Fruit fly (Drosophila melanogaster) whole organism, prepupa: ENCODE results near the gene PLCXD.
A peak's percentile ranks its signal among the peaks of the same experiment; 100 is the strongest.

ENCODE experiments used
- Blimp-1 ChIP-seq: fragments of 200-800 bp; sonication (Bioruptor generic); optimal IDR thresholded peaks from 3 replicates; lab custom pipeline; 2017; ENCODE audit warnings: missing biosample characterization, missing genetic modification characterization, mild to moderate bottlenecking, moderate library complexity, missing genetic modification reagents
- CG10631 ChIP-seq: fragments of 200-800 bp; sonication (Bioruptor generic); optimal IDR thresholded peaks from 2 replicates; lab custom pipeline; 2016; ENCODE audit warnings: missing biosample characterization, missing genetic modification characterization
- CG10669 ChIP-seq: fragments of 200-800 bp; sonication (Bioruptor generic); optimal IDR thresholded peaks from 3 replicates; lab custom pipeline; 2018; ENCODE audit warnings: missing biosample characterization, mild to moderate bottlenecking, missing genetic modification characterization, moderate library complexity
- CG11762 ChIP-seq: fragments of 200-800 bp; sonication (Bioruptor generic); optimal IDR thresholded peaks from 3 replicates; lab custom pipeline; 2016; ENCODE audit warnings: missing biosample characterization, missing genetic modification characterization; ENCODE audit not compliant: insufficient read depth
- CG11902 ChIP-seq: fragments of 200-800 bp; sonication (Bioruptor generic); optimal IDR thresholded peaks from 3 replicates; lab custom pipeline; 2016; ENCODE audit warnings: missing biosample characterization, missing genetic modification characterization
- CG15336 ChIP-seq: fragments of 200-800 bp; sonication (Bioruptor generic); IDR thresholded peaks from 2 replicates; pipeline ENCODE4 v1.3.6; 2022; ENCODE audit warnings: missing biosample characterization, missing genetic modification characterization
- CG16779 ChIP-seq: fragments of 200-800 bp; sonication (Bioruptor generic); optimal IDR thresholded peaks from 3 replicates; lab custom pipeline; 2017; ENCODE audit warnings: missing biosample characterization, mild to moderate bottlenecking, missing genetic modification characterization
- CG31627 ChIP-seq: fragments of 200-800 bp; sonication (Bioruptor generic); optimal IDR thresholded peaks from 3 replicates; lab custom pipeline; 2016; ENCODE audit warnings: missing biosample characterization, missing genetic modification characterization
- CG34406 ChIP-seq: fragments of 200-800 bp; sonication (Bioruptor generic); optimal IDR thresholded peaks from 3 replicates; lab custom pipeline; 2016; ENCODE audit warnings: missing biosample characterization, missing genetic modification characterization
- CG3919 ChIP-seq: fragments of 200-800 bp; sonication (Bioruptor generic); optimal IDR thresholded peaks from 3 replicates; lab custom pipeline; 2016; ENCODE audit warnings: missing biosample characterization, missing genetic modification characterization
- CG6276 ChIP-seq: fragments of 200-800 bp; sonication (Bioruptor generic); optimal IDR thresholded peaks from 2 replicates; lab custom pipeline; 2017; ENCODE audit warnings: missing biosample characterization, mild to moderate bottlenecking, missing genetic modification characterization
- CG6792 ChIP-seq: fragments of 200-800 bp; sonication (Bioruptor generic); optimal IDR thresholded peaks from 3 replicates; lab custom pipeline; 2016; ENCODE audit warnings: missing biosample characterization, missing genetic modification characterization
- CG6808 ChIP-seq: fragments of 200-800 bp; sonication (Bioruptor generic); optimal IDR thresholded peaks from 3 replicates; lab custom pipeline; 2017; ENCODE audit warnings: missing biosample characterization, missing genetic modification characterization, mild to moderate bottlenecking, moderate library complexity, missing genetic modification reagents
- CG6854 ChIP-seq: fragments of 200-800 bp; sonication (Bioruptor generic); optimal IDR thresholded peaks from 2 replicates; lab custom pipeline; 2017; ENCODE audit warnings: missing biosample characterization, mild to moderate bottlenecking, missing genetic modification characterization
- CG8119 ChIP-seq: fragments of 200-800 bp; sonication (Bioruptor generic); IDR thresholded peaks from 3 replicates; pipeline ENCODE4 v1.3.6; 2022; ENCODE audit warnings: missing biosample characterization, missing genetic modification characterization
- CG8319 ChIP-seq: fragments of 200-800 bp; sonication (Bioruptor generic); optimal IDR thresholded peaks from 3 replicates; lab custom pipeline; 2016; ENCODE audit warnings: missing biosample characterization, missing genetic modification characterization
- CG8632 ChIP-seq: fragments of 200-800 bp; sonication (Bioruptor generic); optimal IDR thresholded peaks from 3 replicates; lab custom pipeline; 2016; ENCODE audit warnings: missing biosample characterization, missing genetic modification characterization
- CG9139 ChIP-seq: fragments of 200-800 bp; sonication (Bioruptor generic); optimal IDR thresholded peaks from 3 replicates; lab custom pipeline; 2017; ENCODE audit warnings: missing biosample characterization, mild to moderate bottlenecking, missing genetic modification characterization
- Gug ChIP-seq: fragments of 200-800 bp; sonication (Bioruptor generic); IDR thresholded peaks from 2 replicates; pipeline ENCODE4 v1.3.6; 2022; ENCODE audit warnings: missing biosample characterization, missing genetic modification characterization
- Met ChIP-seq: fragments of 200-800 bp; sonication (Bioruptor generic); optimal IDR thresholded peaks from 3 replicates; lab custom pipeline; 2016; ENCODE audit warnings: missing biosample characterization, missing genetic modification characterization
- Sox15 ChIP-seq: fragments of 200-800 bp; sonication (Bioruptor generic); optimal IDR thresholded peaks from 3 replicates; lab custom pipeline; 2016; ENCODE audit warnings: missing biosample characterization, missing genetic modification characterization
- achi ChIP-seq: fragments of 200-800 bp; sonication (Bioruptor generic); optimal IDR thresholded peaks from 3 replicates; lab custom pipeline; 2016; ENCODE audit warnings: missing biosample characterization, missing genetic modification characterization
- acj6 ChIP-seq: fragments of 200-800 bp; sonication (Bioruptor generic); optimal IDR thresholded peaks from 3 replicates; lab custom pipeline; 2016; ENCODE audit warnings: missing biosample characterization, missing genetic modification characterization
- cyc ChIP-seq: fragments of 200-800 bp; sonication (Bioruptor generic); optimal IDR thresholded peaks from 3 replicates; lab custom pipeline; 2016; ENCODE audit warnings: missing biosample characterization, missing genetic modification characterization
- dac ChIP-seq: fragments of 200-800 bp; sonication (Bioruptor generic); optimal IDR thresholded peaks from 2 replicates; lab custom pipeline; 2017; ENCODE audit warnings: missing biosample characterization, mild to moderate bottlenecking, missing genetic modification characterization
- eg ChIP-seq: fragments of 200-800 bp; sonication (Bioruptor generic); IDR thresholded peaks from 3 replicates; pipeline ENCODE4 v1.3.6; 2022; ENCODE audit warnings: missing biosample characterization, missing genetic modification characterization
- esn ChIP-seq: fragments of 200-800 bp; sonication (Bioruptor generic); optimal IDR thresholded peaks from 2 replicates; lab custom pipeline; 2016; ENCODE audit warnings: missing biosample characterization, mild to moderate bottlenecking, missing genetic modification characterization, moderate library complexity
- fd59A ChIP-seq: fragments of 200-800 bp; sonication (Bioruptor generic); optimal IDR thresholded peaks from 2 replicates; lab custom pipeline; 2017; ENCODE audit warnings: missing biosample characterization, mild to moderate bottlenecking, missing genetic modification characterization, missing genetic modification reagents
- lz ChIP-seq: fragments of 200-800 bp; sonication (Bioruptor generic); optimal IDR thresholded peaks from 3 replicates; lab custom pipeline; 2016; ENCODE audit warnings: missing biosample characterization, missing genetic modification characterization
- net ChIP-seq: fragments of 200-800 bp; sonication (Bioruptor generic); optimal IDR thresholded peaks from 3 replicates; lab custom pipeline; 2016; ENCODE audit warnings: missing biosample characterization, missing genetic modification characterization
- pdm3 ChIP-seq: fragments of 200-800 bp; sonication (Bioruptor generic); optimal IDR thresholded peaks from 3 replicates; lab custom pipeline; 2016; ENCODE audit warnings: missing biosample characterization, missing genetic modification characterization
- salr ChIP-seq, 2 experiments: fragments of 200-800 bp; sonication (Bioruptor generic); optimal IDR thresholded peaks; 3 replicates each; lab custom pipeline; 2016 to 2018; ENCODE audit warnings: missing biosample characterization in 2 of 2, missing genetic modification characterization in 2 of 2, mild to moderate bottlenecking in 1 of 2
- spab ChIP-seq: fragments of 200-800 bp; sonication (Bioruptor generic); optimal IDR thresholded peaks from 2 replicates; lab custom pipeline; 2017; ENCODE audit warnings: missing biosample characterization, mild to moderate bottlenecking, missing genetic modification characterization, missing genetic modification reagents
- ss ChIP-seq, 2 experiments: fragments of 200-800 bp; sonication (Bioruptor generic); optimal IDR thresholded peaks; 2 replicates in 1 of 2; 3 replicates in 1 of 2; lab custom pipeline; 2017 to 2018; ENCODE audit warnings: mild to moderate bottlenecking in 2 of 2, missing biosample characterization in 2 of 2, missing genetic modification characterization in 2 of 2, moderate library complexity in 1 of 2
- svp ChIP-seq: fragments of 200-800 bp; sonication (Bioruptor generic); peaks from one replicate; lab custom pipeline; 2016; ENCODE audit warnings: missing biosample characterization, missing genetic modification characterization
- topi ChIP-seq: fragments of 200-800 bp; sonication (Bioruptor generic); optimal IDR thresholded peaks from 3 replicates; lab custom pipeline; 2016; ENCODE audit warnings: missing biosample characterization, missing genetic modification characterization
- vri ChIP-seq: fragments of 200-800 bp; sonication (Bioruptor generic); optimal IDR thresholded peaks from 3 replicates; lab custom pipeline; 2016; ENCODE audit warnings: missing biosample characterization, mild to moderate bottlenecking, missing genetic modification characterization

PLCXD gene

DNA sequence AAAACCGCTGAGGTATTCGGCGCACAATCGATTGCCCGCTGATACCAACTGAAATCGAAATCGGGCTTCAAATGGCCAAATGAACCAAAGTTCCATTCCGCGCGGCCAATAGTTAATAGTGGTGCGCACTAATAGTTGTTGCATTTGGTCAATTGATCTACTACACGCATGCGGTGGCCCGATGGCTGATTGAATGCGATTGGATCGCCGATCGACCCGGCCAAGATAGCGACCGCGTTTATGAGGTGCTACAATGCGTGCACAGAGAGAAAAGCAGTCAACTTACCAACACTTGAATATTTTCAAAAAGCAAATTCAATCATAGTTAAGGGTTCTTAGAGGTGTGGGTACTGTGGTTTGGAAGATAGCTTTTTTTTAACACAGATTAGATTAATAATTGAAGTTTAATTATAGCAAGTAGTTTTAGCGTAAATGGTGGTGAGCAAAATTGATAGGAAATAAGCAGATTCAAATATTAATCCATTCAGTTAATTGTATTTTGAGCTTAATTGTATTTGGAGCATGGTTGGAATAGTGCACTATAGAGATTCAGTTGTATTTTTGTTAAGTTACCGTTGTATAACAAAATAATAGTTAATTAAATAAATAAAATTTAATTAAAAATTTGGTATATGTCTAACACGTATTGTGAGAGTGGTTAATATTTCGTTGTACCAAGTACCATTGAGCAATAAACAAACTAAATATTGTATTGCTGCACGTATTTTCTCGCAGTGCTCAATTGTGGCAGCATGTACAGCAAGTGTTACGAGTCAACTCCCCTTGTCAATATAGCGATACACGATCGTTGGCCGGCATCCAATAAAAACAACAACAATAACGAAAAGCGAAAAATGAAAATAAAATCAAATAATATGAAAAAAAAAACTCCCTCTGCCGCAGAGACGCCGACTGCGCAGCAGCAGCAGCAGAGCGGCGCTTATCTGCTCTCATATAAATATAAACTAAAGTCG lies 22.5 kb upstream of the PLCXD start (continued):
- TF ChIP-seq fd59A (GFP tag; lab: Kevin White, UChicago) (peak; percentile 71), CG16779 (tag; lab: Kevin White, UChicago) (peak; percentile 67), Met (GFP tag; lab: Kevin White, UChicago) (peak; percentile 64), CG8119 (GFP tag; lab: Robert Waterston, UW) (peak; percentile 69; the same call in 2 of the 3 replicates), cyc (GFP tag; lab: Kevin White, UChicago) (peak; percentile 40), CG34406 (peak; percentile 84), Blimp-1 (GFP tag; lab: Kevin White, UChicago) (peak; percentile 58), net (peak; percentile 60), CG9139 (peak; percentile 91), salr (GFP tag; optimal IDR thresholded peaks at IDR 0.05; lab: Kevin White, UChicago) (peak; percentile 47 to 88), achi (GFP tag; lab: Kevin White, UChicago) (peak; percentile 75), CG8632 (GFP tag; lab: Kevin White, UChicago) (peak; percentile 80), CG11762 (GFP tag; lab: Kevin White, UChicago) (peak; percentile 53)

DNA sequence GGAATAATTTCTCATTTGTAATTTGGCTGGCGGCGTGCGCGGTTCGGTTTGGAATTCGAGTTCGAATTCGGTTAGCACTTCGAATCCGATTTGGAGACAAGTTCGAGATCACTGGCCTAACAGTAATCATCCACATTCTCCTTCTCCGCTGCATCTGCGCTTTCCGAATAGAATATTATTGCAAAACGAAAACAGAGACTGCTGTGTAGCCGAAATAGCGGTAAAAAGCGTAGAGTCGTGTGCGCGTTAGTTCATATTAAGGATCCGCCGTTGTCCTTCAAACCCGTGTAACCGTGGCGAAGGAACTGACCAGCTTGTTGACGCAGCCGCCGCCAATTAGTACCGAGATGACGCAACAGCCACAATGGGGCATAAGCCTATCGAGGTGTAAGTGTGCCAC lies 21.8 kb upstream of the PLCXD start, which contains the start of gene dmGlut:
dmGlut (plus strand) TSS at position 4 of the 400 bp plus-strand sequence.
- TF ChIP-seq Sox15 (GFP tag; lab: Kevin White, UChicago) (no peak), CG10631 (GFP tag; lab: Kevin White, UChicago) (no peak), pdm3 (GFP tag; lab: Kevin White, UChicago) (no peak), CG31627 (no peak), CG10669 (GFP tag; lab: Kevin White, UChicago) (no peak), acj6 (GFP tag; lab: Kevin White, UChicago) (no peak), CG8319 (GFP tag; lab: Kevin White, UChicago) (no peak), CG3919 (GFP tag; lab: Kevin White, UChicago) (no peak), net (no peak), CG6276 (GFP tag; lab: Kevin White, UChicago) (no peak), CG6854 (GFP tag; lab: Kevin White, UChicago) (no peak), CG6808 (no peak), Gug (GFP tag; lab: Robert Waterston, UW) (no peak), fd59A (GFP tag; lab: Kevin White, UChicago) (no peak)

DNA sequence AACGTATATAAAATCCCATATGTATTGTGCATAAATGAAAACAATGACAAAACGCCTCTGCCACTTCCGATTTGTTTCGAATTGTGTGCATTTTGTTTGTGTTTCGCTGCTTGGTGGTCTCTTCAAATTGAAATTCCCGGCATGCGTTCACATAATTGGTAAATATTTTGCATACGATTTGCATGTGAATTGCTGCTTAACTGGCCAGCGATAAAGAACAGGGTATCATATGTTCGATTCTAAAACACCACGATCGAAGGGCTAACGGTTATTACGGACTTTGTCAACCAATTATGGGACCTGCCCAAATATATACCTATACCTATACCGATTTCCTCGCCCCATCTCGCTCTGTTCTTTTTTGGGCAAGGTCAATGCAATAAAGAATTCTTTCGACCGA lies 21.1 kb upstream of the PLCXD start:
- TF ChIP-seq lz (GFP tag; lab: Kevin White, UChicago) (no peak), svp (GFP tag; lab: Kevin White, UChicago) (peak; percentile 67), esn (GFP tag; lab: Kevin White, UChicago) (no peak), acj6 (GFP tag; lab: Kevin White, UChicago) (no peak), CG11762 (GFP tag; lab: Kevin White, UChicago) (no peak), vri (no peak), Met (GFP tag; lab: Kevin White, UChicago) (peak; percentile 22), topi (GFP tag; lab: Kevin White, UChicago) (peak; percentile 2), dac (GFP tag; lab: Kevin White, UChicago) (no peak), CG15336 (GFP tag; lab: Robert Waterston, UW) (no peak), CG6808 (no peak), CG6792 (no peak), eg (GFP tag; lab: Robert Waterston, UW) (no peak), Blimp-1 (GFP tag; lab: Kevin White, UChicago) (no peak), CG11902 (no peak), spab (GFP tag; lab: Kevin White, UChicago) (no peak), ss (GFP tag; optimal IDR thresholded peaks at IDR 0.05; lab: Kevin White, UChicago) (no peak)
